Worm (Caenorhabditis elegans) whole organism, L1 larva: ENCODE data around the gene hot-4.
A peak's percentile ranks its signal among the peaks of the same experiment; 100 is the strongest.

Experiments used
- C04F5.9 ChIP-seq: sonication (generic microtip); optimal IDR thresholded peaks from 2 replicates; lab custom pipeline; 2016; ENCODE audit warnings: missing genetic modification characterization, missing compliant biosample characterization
- blmp-1 ChIP-seq: fragments of 150-350 bp; optimal IDR thresholded peaks from 2 replicates; lab custom pipeline; 2014; ENCODE audit warnings: missing biosample characterization, missing genetic modification characterization
- ceh-63 ChIP-seq: fragments of 200-800 bp; sonication (Bioruptor generic); optimal IDR thresholded peaks from 2 replicates; lab custom pipeline; 2018; ENCODE audit warnings: mild to moderate bottlenecking, missing genetic modification characterization, missing compliant biosample characterization
- ceh-8 ChIP-seq: fragments of 200-800 bp; sonication (Bioruptor generic); optimal IDR thresholded peaks from 2 replicates; lab custom pipeline; 2018; ENCODE audit warnings: mild to moderate bottlenecking, missing genetic modification characterization, moderate library complexity, missing compliant biosample characterization
- ceh-82 ChIP-seq, 3 experiments: fragments of 150-350 bp in 1 of 3; sonication (generic microtip) in 2 of 3; optimal IDR thresholded peaks; 2 replicates each; lab custom pipeline; 2014 to 2017; ENCODE audit warnings: missing biosample characterization in 3 of 3, missing genetic modification characterization in 3 of 3
- ceh-88 ChIP-seq: fragments of 200-800 bp; sonication (Bioruptor generic); IDR thresholded peaks from 2 replicates; pipeline ENCODE4 v1.3.6; 2022; ENCODE audit warnings: missing genetic modification characterization, missing compliant biosample characterization
- ceh-90 ChIP-seq: sonication (generic microtip); optimal IDR thresholded peaks from 2 replicates; lab custom pipeline; 2016; ENCODE audit warnings: missing genetic modification characterization, missing compliant biosample characterization
- dpl-1 ChIP-seq, 3 experiments: fragments of 150-350 bp in 2 of 3; sonication (generic microtip) in 1 of 3; optimal IDR thresholded peaks; 2 replicates each; lab custom pipeline; 2014 to 2017; ENCODE audit warnings: missing biosample characterization in 3 of 3, missing genetic modification characterization in 3 of 3, missing genetic modification reagents in 3 of 3
- efl-1 ChIP-seq, 4 experiments: fragments of 150-350 bp; optimal IDR thresholded peaks in 3 of 4; peaks in 1 of 4; 1 replicate in 1 of 4; 2 replicates in 3 of 4; lab custom pipeline; 2014; ENCODE audit warnings: missing biosample characterization in 2 of 4, missing genetic modification characterization in 2 of 4, missing genetic modification reagents in 2 of 4
- egl-13 ChIP-seq: sonication (generic microtip); optimal IDR thresholded peaks from 2 replicates; lab custom pipeline; 2016; ENCODE audit warnings: missing genotype, missing genetic modification reagents, missing genetic modification characterization, missing compliant biosample characterization
- elt-2 ChIP-seq: sonication (generic microtip); optimal IDR thresholded peaks from 2 replicates; lab custom pipeline; 2016; ENCODE audit warnings: missing genetic modification characterization, mild to moderate bottlenecking, inconsistent platforms, missing compliant biosample characterization, missing genetic modification reagents
- elt-3 ChIP-seq, 6 experiments: fragments of 150-350 bp in 1 of 6; sonication (generic microtip); optimal IDR thresholded peaks; 2 replicates each; lab custom pipeline; 2017 to 2018; ENCODE audit warnings: missing biosample characterization in 6 of 6, missing genetic modification characterization in 6 of 6, inconsistent platforms in 1 of 6
- ets-5 ChIP-seq: fragments of 200-800 bp; sonication (Bioruptor generic); IDR thresholded peaks from 2 replicates; pipeline ENCODE4 v1.3.6; 2022; ENCODE audit warnings: missing genetic modification characterization, missing compliant biosample characterization
- fkh-4 ChIP-seq: sonication (generic microtip); optimal IDR thresholded peaks from 2 replicates; lab custom pipeline; 2016; ENCODE audit warnings: missing compliant biosample characterization, missing genetic modification characterization, borderline replicate concordance
- fos-1 ChIP-seq: fragments of 150-350 bp; optimal IDR thresholded peaks from 2 replicates; lab custom pipeline; 2014; ENCODE audit warnings: missing biosample characterization, missing genetic modification characterization
- grh-1 ChIP-seq: fragments of 200-800 bp; sonication (Bioruptor generic); IDR thresholded peaks from 2 replicates; pipeline ENCODE4 v1.3.6; 2022; ENCODE audit warnings: missing genetic modification reagents, missing genetic modification characterization, missing compliant biosample characterization
- hlh-17 ChIP-seq: fragments of 200-800 bp; sonication (Bioruptor generic); optimal IDR thresholded peaks from 2 replicates; lab custom pipeline; 2018; ENCODE audit warnings: missing genetic modification characterization, mild to moderate bottlenecking, missing compliant biosample characterization, moderate library complexity, borderline replicate concordance
- irx-1 ChIP-seq: sonication (generic microtip); optimal IDR thresholded peaks from 2 replicates; lab custom pipeline; 2016; ENCODE audit warnings: missing genetic modification characterization, missing compliant biosample characterization
- jun-1 ChIP-seq: fragments of 150-350 bp; optimal IDR thresholded peaks from 2 replicates; lab custom pipeline; 2014; ENCODE audit warnings: missing biosample characterization, missing genetic modification reagents, missing genetic modification characterization
- lin-13 ChIP-seq: fragments of 150-350 bp; optimal IDR thresholded peaks from 2 replicates; lab custom pipeline; 2014; ENCODE audit warnings: missing biosample characterization, missing genetic modification reagents, missing genetic modification characterization
- lin-14 ChIP-seq: fragments of 200-800 bp; sonication (Bioruptor generic); optimal IDR thresholded peaks from 2 replicates; lab custom pipeline; 2018; ENCODE audit warnings: mild to moderate bottlenecking, missing genetic modification characterization, moderate library complexity, missing compliant biosample characterization
- lin-15B ChIP-seq: fragments of 150-350 bp; sonication (generic microtip); optimal IDR thresholded peaks from 3 replicates; lab custom pipeline; 2014; ENCODE audit warnings: missing biosample characterization, missing genetic modification characterization
- lin-35 ChIP-seq, 2 experiments: fragments of 150-350 bp; optimal IDR thresholded peaks; 2 replicates each; lab custom pipeline; 2014; ENCODE audit warnings: missing biosample characterization in 2 of 2, missing genetic modification characterization in 2 of 2, missing genetic modification reagents in 2 of 2
- lin-39 ChIP-seq: fragments of 150-350 bp; optimal IDR thresholded peaks from 2 replicates; lab custom pipeline; 2014; ENCODE audit warnings: missing biosample characterization, missing genetic modification reagents, missing genetic modification characterization
- lir-3 ChIP-seq: sonication (generic microtip); optimal IDR thresholded peaks from 2 replicates; lab custom pipeline; 2016; ENCODE audit warnings: mild to moderate bottlenecking, missing genetic modification characterization, moderate library complexity, missing compliant biosample characterization; ENCODE audit not compliant: poor library complexity
- lsy-2 ChIP-seq, 2 experiments: fragments of 150-350 bp; optimal IDR thresholded peaks; 2 replicates each; lab custom pipeline; 2014; ENCODE audit warnings: missing biosample characterization in 2 of 2, missing genetic modification characterization in 2 of 2
- mdl-1 ChIP-seq, 2 experiments: fragments of 150-350 bp; optimal IDR thresholded peaks; 2 replicates each; lab custom pipeline; 2014 to 2017; ENCODE audit warnings: missing biosample characterization in 2 of 2, missing genetic modification characterization in 2 of 2, inconsistent platforms in 1 of 2
- mef-2 ChIP-seq: fragments of 150-350 bp; optimal IDR thresholded peaks from 2 replicates; lab custom pipeline; 2014; ENCODE audit warnings: missing biosample characterization, missing genetic modification characterization
- mep-1 ChIP-seq: fragments of 150-350 bp; optimal IDR thresholded peaks from 2 replicates; lab custom pipeline; 2014; ENCODE audit warnings: missing biosample characterization, missing genetic modification characterization
- nhr-11 ChIP-seq: fragments of 150-350 bp; optimal IDR thresholded peaks from 2 replicates; lab custom pipeline; 2014; ENCODE audit warnings: missing biosample characterization, missing genetic modification characterization
- nhr-12 ChIP-seq: sonication (generic microtip); optimal IDR thresholded peaks from 2 replicates; lab custom pipeline; 2017; ENCODE audit warnings: missing biosample characterization, missing genetic modification characterization
- nhr-19 ChIP-seq: fragments of 200-800 bp; sonication (Bioruptor generic); conservative IDR thresholded peaks from 2 replicates; pipeline ENCODE4 v1.3.6; 2022; ENCODE audit warnings: missing genetic modification characterization, missing compliant biosample characterization
- nhr-20 ChIP-seq: sonication (generic microtip); optimal IDR thresholded peaks from 2 replicates; lab custom pipeline; 2016; ENCODE audit warnings: mild to moderate bottlenecking, missing genetic modification characterization, missing compliant biosample characterization
- nhr-28 ChIP-seq: fragments of 150-350 bp; optimal IDR thresholded peaks from 2 replicates; lab custom pipeline; 2014; ENCODE audit warnings: missing biosample characterization, missing genetic modification characterization
- nhr-71 ChIP-seq: sonication (generic microtip); optimal IDR thresholded peaks from 2 replicates; lab custom pipeline; 2016; ENCODE audit warnings: mild to moderate bottlenecking, missing genetic modification characterization, moderate library complexity, missing compliant biosample characterization
- nhr-77 ChIP-seq: fragments of 150-350 bp; optimal IDR thresholded peaks from 2 replicates; lab custom pipeline; 2014; ENCODE audit warnings: missing biosample characterization, missing genetic modification characterization
- nhr-84 ChIP-seq: sonication (generic microtip); optimal IDR thresholded peaks from 2 replicates; lab custom pipeline; 2017; ENCODE audit warnings: missing biosample characterization, missing genetic modification characterization
- nhr-85 ChIP-seq: sonication (generic microtip); peaks from one replicate; lab custom pipeline; 2016; ENCODE audit warnings: missing genetic modification characterization, inconsistent platforms, missing compliant biosample characterization
- nhr-90 ChIP-seq: sonication (generic microtip); optimal IDR thresholded peaks from 2 replicates; lab custom pipeline; 2016; ENCODE audit warnings: mild to moderate bottlenecking, missing genetic modification characterization, missing compliant biosample characterization; ENCODE audit not compliant: poor library complexity
- skn-1 ChIP-seq: fragments of 150-350 bp; optimal IDR thresholded peaks from 2 replicates; lab custom pipeline; 2014; ENCODE audit warnings: missing biosample characterization, missing genetic modification characterization
- snpc-4 ChIP-seq: fragments of 150-350 bp; optimal IDR thresholded peaks from 2 replicates; lab custom pipeline; 2014; ENCODE audit warnings: missing biosample characterization, missing genetic modification characterization
- sox-4 ChIP-seq: sonication (generic microtip); optimal IDR thresholded peaks from 2 replicates; lab custom pipeline; 2016; ENCODE audit warnings: missing genetic modification characterization, missing compliant biosample characterization
- sup-37 ChIP-seq: fragments of 200-800 bp; sonication (Bioruptor generic); optimal IDR thresholded peaks from 2 replicates; lab custom pipeline; 2018; ENCODE audit warnings: mild to moderate bottlenecking, missing genetic modification characterization, missing compliant biosample characterization
- swsn-7 ChIP-seq: sonication (generic microtip); optimal IDR thresholded peaks from 2 replicates; lab custom pipeline; 2016; ENCODE audit warnings: missing genetic modification characterization, missing compliant biosample characterization
- unc-130 ChIP-seq: fragments of 150-350 bp; optimal IDR thresholded peaks from 2 replicates; lab custom pipeline; 2017; ENCODE audit warnings: missing biosample characterization, missing genetic modification characterization, inconsistent platforms
- unc-30 ChIP-seq: sonication (generic microtip); optimal IDR thresholded peaks from 2 replicates; lab custom pipeline; 2017; ENCODE audit warnings: missing biosample characterization, missing genetic modification characterization
- unc-86 ChIP-seq: sonication (generic microtip); optimal IDR thresholded peaks from 2 replicates; lab custom pipeline; 2016; ENCODE audit warnings: missing genetic modification characterization, missing compliant biosample characterization
- xbp-1 ChIP-seq: sonication (generic microtip); optimal IDR thresholded peaks from 2 replicates; lab custom pipeline; 2016; ENCODE audit warnings: missing genetic modification characterization, missing compliant biosample characterization
- zip-4 ChIP-seq: fragments of 200-800 bp; sonication (Bioruptor generic); optimal IDR thresholded peaks from 2 replicates; lab custom pipeline; 2018; ENCODE audit warnings: mild to moderate bottlenecking, missing genetic modification characterization, moderate library complexity, missing compliant biosample characterization
- ztf-4 ChIP-seq: fragments of 150-350 bp; optimal IDR thresholded peaks from 2 replicates; lab custom pipeline; 2014; ENCODE audit warnings: missing biosample characterization, missing genetic modification characterization

Gene hot-4

DNA sequence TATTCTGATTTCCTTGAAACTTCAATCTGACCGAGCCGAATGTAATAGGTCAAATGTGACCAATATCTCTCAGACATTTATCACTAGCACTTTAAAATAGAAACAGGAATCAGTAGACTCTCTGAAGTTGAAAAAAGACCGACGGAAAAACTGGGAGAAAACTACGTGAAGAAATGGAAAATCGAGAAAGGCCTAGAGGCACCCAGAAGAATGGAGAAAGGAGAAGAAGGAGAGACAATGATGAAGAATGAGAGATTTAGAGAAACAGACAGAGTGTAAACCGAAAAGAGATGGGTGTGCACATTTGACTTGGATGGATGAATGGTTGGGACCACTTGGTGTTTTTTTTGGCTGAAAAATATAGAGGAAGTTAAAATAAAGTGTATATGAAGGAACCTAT lies 47.2 kb upstream of the hot-4 start (continued):
- TF ChIP-seq lsy-2 (tag; optimal IDR thresholded peaks at IDR 0.05; lab: Kevin White, UChicago): peak; percentile 43 to 56

DNA sequence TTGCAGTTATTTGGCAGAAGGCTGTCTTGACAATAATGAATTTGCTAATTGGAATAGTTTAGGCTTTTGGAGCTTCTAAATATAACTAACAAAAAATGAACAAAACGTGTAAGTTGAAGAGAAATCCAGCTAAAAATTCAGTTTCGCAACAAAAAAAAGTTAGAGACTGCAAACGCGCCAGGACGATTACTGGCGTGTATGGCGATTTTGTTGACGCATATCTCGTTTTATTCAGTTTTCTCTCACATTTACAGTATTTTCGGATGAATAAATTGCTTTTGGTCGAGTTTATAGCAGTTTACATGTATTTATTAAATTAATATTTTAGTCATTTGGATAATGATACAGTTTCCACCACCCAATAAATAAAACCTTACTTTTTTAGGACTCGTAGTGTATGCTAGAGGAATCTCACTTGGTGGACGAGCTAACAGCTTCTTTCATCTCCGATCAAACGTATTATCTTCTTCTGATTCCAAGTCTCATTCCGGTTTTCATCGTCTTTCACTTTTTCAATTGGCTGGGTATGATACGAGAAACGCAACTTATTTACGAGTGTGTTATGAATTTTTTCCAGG lies 44.1 kb upstream of the hot-4 start, which contains the start of the genes abcf-3 and F42A10.5:
Gene abcf-3, plus strand, starts transcription at position 384 of the 578 bp plus-strand sequence.
Gene F42A10.5, minus strand, starts transcription at position 458 of the 578 bp plus-strand sequence.
- TF ChIP-seq ceh-8 (GFP tag; lab: Kevin White, UChicago) (no peak), skn-1 (peak; percentile 85), ztf-4 (tag; lab: Kevin White, UChicago) (peak; percentile 30), snpc-4 (tag; lab: Kevin White, UChicago) (no peak), ceh-82 (tag; optimal IDR thresholded peaks at IDR 0.05; lab: Kevin White, UChicago) (peak; percentile 67 to 80 (median 76)), nhr-71 (tag; lab: Kevin White, UChicago) (peak; percentile 84), nhr-84 (tag; lab: Kevin White, UChicago) (no peak), mef-2 (tag; lab: Kevin White, UChicago) (no peak), C04F5.9 (tag; lab: Kevin White, UChicago) (peak; percentile 32), egl-13 (tag; lab: Kevin White, UChicago) (peak; percentile 20), mdl-1 (tag; optimal IDR thresholded peaks at IDR 0.05; lab: Kevin White, UChicago) (peak in 1 of 2 experiments; percentile 50), blmp-1 (tag; lab: Kevin White, UChicago) (peak; percentile 59), elt-3 (tag; optimal IDR thresholded peaks at IDR 0.05; lab: Kevin White, UChicago) (peak in 2 of 6 experiments; percentile 46 to 78), irx-1 (peak; percentile 63), nhr-77 (tag; lab: Kevin White, UChicago) (peak; percentile 55), nhr-12 (tag; lab: Kevin White, UChicago) (no peak), lin-39 (tag; lab: Kevin White, UChicago) (peak; percentile 60), nhr-20 (tag; lab: Kevin White, UChicago) (peak; percentile 71), lin-14 (GFP tag; lab: Kevin White, UChicago) (peak; percentile 72), nhr-11 (tag; lab: Kevin White, UChicago) (peak; percentile 5), lin-15B (tag; lab: Kevin White, UChicago) (peak; percentile 45), grh-1 (GFP tag; lab: Robert Waterston, UW) (peak; percentile 62), nhr-28 (tag; lab: Kevin White, UChicago) (no peak), lir-3 (no peak), unc-30 (tag; lab: Kevin White, UChicago) (no peak), lin-35 (GFP tag; optimal IDR thresholded peaks at IDR 0.05; lab: Kevin White, UChicago) (peak; percentile 73 to 85), unc-130 (tag; lab: Kevin White, UChicago) (peak; percentile 76), hlh-17 (GFP tag; lab: Kevin White, UChicago) (no peak), unc-86 (tag; lab: Kevin White, UChicago) (peak; percentile 37), fkh-4 (tag; lab: Kevin White, UChicago) (peak; percentile 5), sox-4 (tag; lab: Kevin White, UChicago) (no peak), lin-13 (GFP tag; lab: Kevin White, UChicago) (peak; percentile 60), mep-1 (tag; lab: Kevin White, UChicago) (peak; percentile 88), nhr-85 (peak; percentile 85), ceh-90 (no peak), jun-1 (peak; percentile 56), dpl-1 (GFP tag; optimal IDR thresholded peaks at IDR 0.05; lab: Kevin White, UChicago) (peak; percentile 73 to 77 (median 76)), nhr-19 (GFP tag; lab: Robert Waterston, UW) (peak; percentile 73), ceh-63 (GFP tag; lab: Kevin White, UChicago) (no peak), efl-1 (optimal IDR thresholded peaks at IDR 0.05; lab: Kevin White, UChicago) (peak; percentile 72 to 81), efl-1 (GFP tag; optimal IDR thresholded peaks at IDR 0.05 in 1 of 2; lab: Kevin White, UChicago) (peak; percentile 77 to 98), sup-37 (GFP tag; lab: Kevin White, UChicago) (no peak), ets-5 (no peak), zip-4 (GFP tag; lab: Kevin White, UChicago) (peak; percentile 21), fos-1 (tag; lab: Kevin White, UChicago) (peak; percentile 68), xbp-1 (tag; lab: Kevin White, UChicago) (peak; percentile 61), swsn-7 (tag; lab: Kevin White, UChicago) (peak; percentile 77), ceh-88 (no peak), nhr-90 (tag; lab: Kevin White, UChicago) (peak; percentile 64), elt-2 (tag; lab: Kevin White, UChicago) (peak; percentile 45)
